Fruit fly (Drosophila melanogaster) whole organism, embryonic: ENCODE data around the gene CG4025.

Experiments used
- CG10147 ChIP-seq: fragments of 200-800 bp; sonication (Bioruptor generic); optimal IDR thresholded peaks from 2 replicates; lab custom pipeline; 2019; ENCODE audit warnings: missing biosample characterization, mild to moderate bottlenecking, missing genetic modification characterization, moderate library complexity
- CG10462 ChIP-seq: fragments of 200-800 bp; sonication (Bioruptor generic); optimal IDR thresholded peaks from 2 replicates; lab custom pipeline; 2016; ENCODE audit warnings: missing biosample characterization, missing genetic modification characterization
- CG10565 ChIP-seq: fragments of 200-800 bp; sonication (Bioruptor generic); optimal IDR thresholded peaks from 3 replicates; lab custom pipeline; 2016; ENCODE audit warnings: missing biosample characterization, mild to moderate bottlenecking, missing genetic modification characterization
- CG11560 ChIP-seq: fragments of 200-800 bp; sonication (Bioruptor generic); IDR thresholded peaks from 3 replicates; pipeline ENCODE4 v1.3.6; 2022; ENCODE audit warnings: missing biosample characterization, missing genetic modification characterization
- CG13296 ChIP-seq: fragments of 200-800 bp; sonication (Bioruptor generic); optimal IDR thresholded peaks from 3 replicates; lab custom pipeline; 2018; ENCODE audit warnings: missing biosample characterization, mild to moderate bottlenecking, missing genetic modification characterization
- CG14965 ChIP-seq: fragments of 200-800 bp; sonication (Bioruptor generic); optimal IDR thresholded peaks from 2 replicates; lab custom pipeline; 2016; ENCODE audit warnings: missing biosample characterization, missing genetic modification characterization, borderline replicate concordance
- CG17802 ChIP-seq: fragments of 200-800 bp; sonication (Bioruptor generic); optimal IDR thresholded peaks from 2 replicates; lab custom pipeline; 2018; ENCODE audit warnings: missing biosample characterization, mild to moderate bottlenecking, missing genetic modification characterization, moderate library complexity
- CG1832 ChIP-seq: fragments of 200-800 bp; sonication (Bioruptor generic); optimal IDR thresholded peaks from 2 replicates; lab custom pipeline; 2017; ENCODE audit warnings: missing biosample characterization, mild to moderate bottlenecking, missing genetic modification characterization, inconsistent platforms
- CG18619 ChIP-seq: fragments of 200-800 bp; sonication (Bioruptor generic); optimal IDR thresholded peaks from 3 replicates; lab custom pipeline; 2017; ENCODE audit warnings: missing biosample characterization, mild to moderate bottlenecking, missing genetic modification characterization
- CG30020 ChIP-seq: fragments of 200-800 bp; optimal IDR thresholded peaks from 2 replicates; lab custom pipeline; 2019; ENCODE audit warnings: missing biosample characterization, mild to moderate bottlenecking, missing genetic modification characterization, moderate library complexity
- CG32767 ChIP-seq: fragments of 200-800 bp; sonication (Bioruptor generic); IDR thresholded peaks from 2 replicates; pipeline ENCODE4 v1.3.6; 2022; ENCODE audit warnings: missing biosample characterization, missing genetic modification characterization
- CG4328 ChIP-seq: fragments of 200-800 bp; sonication (Bioruptor generic); optimal IDR thresholded peaks from 3 replicates; lab custom pipeline; 2017; ENCODE audit warnings: missing biosample characterization, missing genetic modification reagents, missing genetic modification characterization
- CG4617 ChIP-seq: fragments of 200-800 bp; sonication (Bioruptor generic); optimal IDR thresholded peaks from 3 replicates; lab custom pipeline; 2016; ENCODE audit warnings: missing biosample characterization, missing genetic modification characterization, borderline replicate concordance
- CG7372 ChIP-seq: fragments of 200-800 bp; sonication (Bioruptor generic); IDR thresholded peaks from 2 replicates; pipeline ENCODE4 v1.3.6; 2022; ENCODE audit warnings: missing biosample characterization, missing genetic modification characterization
- CG7928 ChIP-seq: fragments of 200-800 bp; sonication (Bioruptor generic); optimal IDR thresholded peaks from 2 replicates; lab custom pipeline; 2017; ENCODE audit warnings: missing biosample characterization, mild to moderate bottlenecking, missing genetic modification characterization
- CG7963 ChIP-seq: fragments of 200-800 bp; sonication (Bioruptor generic); IDR thresholded peaks from 3 replicates; pipeline ENCODE4 v1.3.6; 2022; ENCODE audit warnings: missing biosample characterization, missing genetic modification characterization; ENCODE audit not compliant: partially characterized antibody
- CG8290 ChIP-seq, 3 experiments: fragments of 200-800 bp; sonication (Bioruptor generic); optimal IDR thresholded peaks; 2 replicates each; lab custom pipeline; 2016 to 2019; ENCODE audit warnings: missing biosample characterization in 3 of 3, missing genetic modification characterization in 3 of 3, mild to moderate bottlenecking in 2 of 3, moderate library complexity in 1 of 3
- CG8478 ChIP-seq: fragments of >200 bp; optimal IDR thresholded peaks from 2 replicates; lab custom pipeline; 2018
- CG8944 ChIP-seq: fragments of 200-800 bp; sonication (Bioruptor generic); optimal IDR thresholded peaks from 3 replicates; lab custom pipeline; 2016; ENCODE audit warnings: missing biosample characterization, missing genetic modification characterization
- CHES-1-like ChIP-seq: fragments of 200-800 bp; sonication (Bioruptor generic); optimal IDR thresholded peaks from 2 replicates; lab custom pipeline; 2016; ENCODE audit warnings: missing biosample characterization, missing genetic modification characterization
- Fer1 ChIP-seq: fragments of 200-800 bp; sonication (Bioruptor generic); optimal IDR thresholded peaks from 2 replicates; lab custom pipeline; 2017; ENCODE audit warnings: missing biosample characterization, mild to moderate bottlenecking, missing genetic modification characterization
- HLH4C ChIP-seq: fragments of 200-800 bp; sonication (Bioruptor generic); IDR thresholded peaks from 3 replicates; pipeline ENCODE4 v1.3.6; 2022; ENCODE audit warnings: missing biosample characterization, missing genetic modification characterization; ENCODE audit not compliant: partially characterized antibody
- HmgD ChIP-seq: fragments of 200-800 bp; sonication (Bioruptor generic); optimal IDR thresholded peaks from 3 replicates; lab custom pipeline; 2016; ENCODE audit warnings: missing biosample characterization, missing genetic modification characterization
- Hr51 ChIP-seq, 2 experiments: fragments of 200-800 bp; sonication (Bioruptor generic); optimal IDR thresholded peaks; 2 replicates in 1 of 2; 3 replicates in 1 of 2; lab custom pipeline; 2016 to 2018; ENCODE audit warnings: missing biosample characterization in 2 of 2, missing genetic modification characterization in 2 of 2, mild to moderate bottlenecking in 1 of 2, moderate library complexity in 1 of 2
- Mes4 ChIP-seq: fragments of 200-800 bp; sonication (Bioruptor generic); optimal IDR thresholded peaks from 2 replicates; lab custom pipeline; 2016; ENCODE audit warnings: missing biosample characterization, missing genetic modification characterization
- Myb ChIP-seq: fragments of 200-800 bp; sonication (Bioruptor generic); optimal IDR thresholded peaks from 2 replicates; lab custom pipeline; 2016; ENCODE audit warnings: missing biosample characterization, missing genetic modification characterization
- Oaz ChIP-seq: fragments of 200-800 bp; sonication (Bioruptor generic); IDR thresholded peaks from 2 replicates; pipeline ENCODE4 v1.3.6; 2022; ENCODE audit warnings: missing biosample characterization, missing genetic modification characterization
- btn ChIP-seq: fragments of 200-800 bp; sonication (Bioruptor generic); optimal IDR thresholded peaks from 2 replicates; lab custom pipeline; 2016; ENCODE audit warnings: missing biosample characterization, missing genetic modification characterization
- chif ChIP-seq, 2 experiments: fragments of 200-800 bp; sonication (Bioruptor generic); optimal IDR thresholded peaks; 3 replicates each; lab custom pipeline; 2016; ENCODE audit warnings: missing biosample characterization in 2 of 2, missing genetic modification characterization in 2 of 2
- en ChIP-seq: fragments of 200-800 bp; sonication (Bioruptor generic); optimal IDR thresholded peaks from 2 replicates; lab custom pipeline; 2016; ENCODE audit warnings: missing biosample characterization, missing genetic modification characterization
- fd3F ChIP-seq: fragments of 200-800 bp; sonication (Bioruptor generic); optimal IDR thresholded peaks from 2 replicates; lab custom pipeline; 2018; ENCODE audit warnings: missing biosample characterization, mild to moderate bottlenecking, missing genetic modification characterization, moderate library complexity
- fd64A ChIP-seq: fragments of 200-800 bp; sonication (Bioruptor generic); optimal IDR thresholded peaks from 3 replicates; lab custom pipeline; 2018; ENCODE audit warnings: missing biosample characterization, mild to moderate bottlenecking, missing genetic modification characterization
- fu2 ChIP-seq: fragments of 200-800 bp; sonication (Bioruptor generic); optimal IDR thresholded peaks from 2 replicates; lab custom pipeline; 2016; ENCODE audit warnings: missing biosample characterization, missing genetic modification characterization
- gem ChIP-seq: fragments of 200-800 bp; sonication (Bioruptor generic); optimal IDR thresholded peaks from 2 replicates; lab custom pipeline; 2019; ENCODE audit warnings: missing biosample characterization, mild to moderate bottlenecking, missing genetic modification characterization, moderate library complexity
- gro ChIP-seq: fragments of 200-800 bp; sonication (Bioruptor generic); optimal IDR thresholded peaks from 2 replicates; lab custom pipeline; 2016; ENCODE audit warnings: missing biosample characterization, missing genetic modification characterization
- knrl ChIP-seq: fragments of 200-800 bp; sonication (Bioruptor generic); IDR thresholded peaks from 3 replicates; pipeline ENCODE4 v1.3.6; 2022; ENCODE audit warnings: missing biosample characterization, missing genetic modification characterization; ENCODE audit not compliant: partially characterized antibody
- lab ChIP-seq: fragments of 200-800 bp; sonication (Bioruptor generic); optimal IDR thresholded peaks from 3 replicates; lab custom pipeline; 2017; ENCODE audit warnings: missing biosample characterization, missing genetic modification characterization, mild to moderate bottlenecking, moderate library complexity, missing genetic modification reagents
- lmd ChIP-seq: fragments of 200-800 bp; sonication (Bioruptor generic); IDR thresholded peaks from 2 replicates; pipeline ENCODE4 v1.3.6; 2022; ENCODE audit warnings: missing biosample characterization, missing genetic modification characterization
- mam ChIP-seq: fragments of 200-800 bp; sonication (Bioruptor generic); optimal IDR thresholded peaks from 3 replicates; lab custom pipeline; 2016; ENCODE audit warnings: missing biosample characterization, missing genetic modification characterization
- odd ChIP-seq: fragments of 200-800 bp; sonication (Bioruptor generic); optimal IDR thresholded peaks from 2 replicates; lab custom pipeline; 2017; ENCODE audit warnings: missing biosample characterization, mild to moderate bottlenecking, missing genetic modification characterization
- onecut ChIP-seq: fragments of 200-800 bp; sonication (Bioruptor generic); IDR thresholded peaks from 2 replicates; pipeline ENCODE4 v1.3.6; 2022; ENCODE audit warnings: missing biosample characterization, missing genetic modification characterization
- org-1 ChIP-seq: fragments of 200-800 bp; sonication (Bioruptor generic); optimal IDR thresholded peaks from 2 replicates; lab custom pipeline; 2017; ENCODE audit warnings: missing biosample characterization, missing genetic modification characterization
- ranshi ChIP-seq: fragments of 200-800 bp; sonication (Bioruptor generic); IDR thresholded peaks from 2 replicates; pipeline ENCODE4 v1.3.6; 2022; ENCODE audit warnings: missing biosample characterization, missing genetic modification characterization
- repo ChIP-seq: fragments of 200-800 bp; sonication (Bioruptor generic); optimal IDR thresholded peaks from 2 replicates; lab custom pipeline; 2016; ENCODE audit warnings: missing biosample characterization, missing genetic modification characterization
- sna ChIP-seq: fragments of 200-800 bp; sonication (Bioruptor generic); IDR thresholded peaks from 2 replicates; pipeline ENCODE4 v1.3.6; 2022; ENCODE audit warnings: missing biosample characterization, missing genetic modification characterization; ENCODE audit not compliant: partially characterized antibody
- trh ChIP-seq: fragments of 200-800 bp; sonication (Bioruptor generic); optimal IDR thresholded peaks from 2 replicates; lab custom pipeline; 2016; ENCODE audit warnings: missing biosample characterization, missing genetic modification characterization
- unc-4 ChIP-seq: fragments of 200-800 bp; sonication (Bioruptor generic); IDR thresholded peaks from 2 replicates; pipeline ENCODE4 v1.3.6; 2022; ENCODE audit warnings: missing biosample characterization, missing genetic modification characterization; ENCODE audit not compliant: partially characterized antibody
- vvl ChIP-seq: fragments of 200-800 bp; sonication (Bioruptor generic); IDR thresholded peaks from 2 replicates; pipeline ENCODE4 v1.3.6; 2022; ENCODE audit warnings: missing biosample characterization, missing genetic modification characterization
- wdn ChIP-seq: fragments of 200-800 bp; sonication (Bioruptor generic); IDR thresholded peaks from 2 replicates; pipeline ENCODE4 v1.3.6; 2022; ENCODE audit warnings: missing biosample characterization, missing genetic modification characterization
- zen ChIP-seq: fragments of 200-800 bp; sonication (Bioruptor generic); optimal IDR thresholded peaks from 3 replicates; lab custom pipeline; 2018; ENCODE audit warnings: missing biosample characterization, mild to moderate bottlenecking, missing genetic modification characterization, moderate library complexity

CG4025 gene

dm6 chrX:2073325-2073724 lies 3.4 kb upstream of the CG4025 start, which contains the start of gene CG4199 (continued):
- TF ChIP-seq org-1 (GFP tag; lab: Kevin White, UChicago) = no peak
- peak; percentile 48; the same call in 1 of the 3 replicates for TF ChIP-seq knrl
- TF ChIP-seq repo (GFP tag; lab: Kevin White, UChicago) = no peak
- peak; percentile 20; the same call in 1 of the 2 replicates for TF ChIP-seq sna (GFP tag; lab: Robert Waterston, UW)
- no peak for TF ChIP-seq Mes4
- TF ChIP-seq wdn (GFP tag; lab: Robert Waterston, UW) = no peak
- TF ChIP-seq Oaz (GFP tag; lab: Robert Waterston, UW) = no peak
- peak; percentile 32 for TF ChIP-seq lab (GFP tag; lab: Kevin White, UChicago)
- peak; percentile 27 for TF ChIP-seq HmgD (GFP tag; lab: Kevin White, UChicago)
- peak; percentile 25 for TF ChIP-seq Fer1
- no peak for TF ChIP-seq CG8944 (GFP tag; lab: Kevin White, UChicago)
- no peak for TF ChIP-seq fd64A (GFP tag; lab: Kevin White, UChicago)
- no peak for TF ChIP-seq CG8478 (lab: Kevin White, UChicago)
- no peak for TF ChIP-seq CG10147
- TF ChIP-seq CG1832 = no peak
- TF ChIP-seq btn = no peak
- TF ChIP-seq CG10462 = no peak
- no peak for TF ChIP-seq CG11560 (tag; lab: Robert Waterston, UW)
- TF ChIP-seq lmd (GFP tag; lab: Robert Waterston, UW) = no peak
- TF ChIP-seq vvl (GFP tag; lab: Robert Waterston, UW) = peak; percentile 34; the same call in 1 of the 2 replicates
- no peak for TF ChIP-seq en (GFP tag; lab: Kevin White, UChicago)
- peak; percentile 23 for TF ChIP-seq CG4617
- peak; percentile 10 for TF ChIP-seq fu2
- no peak for TF ChIP-seq mam (GFP tag; lab: Kevin White, UChicago)
- no peak for TF ChIP-seq CG13296
- TF ChIP-seq CG10565 (GFP tag; lab: Kevin White, UChicago) = no peak
- TF ChIP-seq chif (GFP tag; optimal IDR thresholded peaks at IDR 0.05; lab: Kevin White, UChicago) = no peak
- no peak for TF ChIP-seq Hr51 (GFP tag; optimal IDR thresholded peaks at IDR 0.05; lab: Kevin White, UChicago)
- no peak for TF ChIP-seq CG7372 (GFP tag; lab: Robert Waterston, UW)
- TF ChIP-seq CG17802 (tag; lab: Kevin White, UChicago) = no peak
- no peak for TF ChIP-seq CG30020 (tag; lab: Kevin White, UChicago)
- no peak for TF ChIP-seq CG32767 (GFP tag; lab: Robert Waterston, UW)
- TF ChIP-seq CG18619 (GFP tag; lab: Kevin White, UChicago) = no peak
- TF ChIP-seq gro (GFP tag; lab: Kevin White, UChicago) = no peak
- no peak for TF ChIP-seq trh
- no peak for TF ChIP-seq odd
- no peak for TF ChIP-seq CG4328 (GFP tag; lab: Kevin White, UChicago)
- TF ChIP-seq gem (tag; lab: Kevin White, UChicago) = no peak
- TF ChIP-seq fd3F (GFP tag; lab: Kevin White, UChicago) = no peak
- peak; percentile 22 for TF ChIP-seq Myb (GFP tag; lab: Kevin White, UChicago)
- TF ChIP-seq zen (tag; lab: Kevin White, UChicago) = no peak
- no peak; the same call in 2 of the 3 replicates for TF ChIP-seq HLH4C (GFP tag; lab: Robert Waterston, UW)
- no peak for TF ChIP-seq CG7963
- TF ChIP-seq ranshi (GFP tag; lab: Robert Waterston, UW) = no peak
- TF ChIP-seq unc-4 (GFP tag; lab: Robert Waterston, UW) = peak; percentile 35; the same call in 1 of the 2 replicates
- TF ChIP-seq CG8290 (GFP tag; optimal IDR thresholded peaks at IDR 0.05; lab: Kevin White, UChicago) = no peak
- TF ChIP-seq CG8290 (tag; optimal IDR thresholded peaks at IDR 0.05; lab: Kevin White, UChicago) = peak in 1 of 2 experiments; percentile 80
- TF ChIP-seq CG7928 (GFP tag; lab: Kevin White, UChicago) = no peak
- peak; percentile 19; the same call in 1 of the 2 replicates for TF ChIP-seq onecut (GFP tag; lab: Robert Waterston, UW)
- TF ChIP-seq CHES-1-like (GFP tag; lab: Kevin White, UChicago) = peak; percentile 52
- TF ChIP-seq CG14965 (GFP tag; lab: Kevin White, UChicago) = no peak
